Worm (Caenorhabditis elegans) whole organism, late embryonic: ENCODE results near the gene cap-1.

Source experiments
- C38D4.7 ChIP-seq: fragments of 200-800 bp; sonication (Bioruptor generic); optimal IDR thresholded peaks from 2 replicates; lab custom pipeline; 2018; ENCODE audit warnings: mild to moderate bottlenecking, missing genetic modification characterization, moderate library complexity, missing compliant biosample characterization
- K02D7.2 ChIP-seq: sonication (generic microtip); optimal IDR thresholded peaks from 2 replicates; lab custom pipeline; 2017; ENCODE audit warnings: mild to moderate bottlenecking, missing genetic modification characterization, missing compliant biosample characterization
- K09A11.1 ChIP-seq: sonication (generic microtip); optimal IDR thresholded peaks from 2 replicates; lab custom pipeline; 2017; ENCODE audit warnings: antibody characterized with exemption, mild to moderate bottlenecking, missing genetic modification characterization, missing compliant biosample characterization; ENCODE audit not compliant: insufficient read depth
- T23F11.4 ChIP-seq: fragments of 200-800 bp; sonication (Bioruptor generic); optimal IDR thresholded peaks from 2 replicates; lab custom pipeline; 2018; ENCODE audit warnings: mild to moderate bottlenecking, missing genetic modification characterization, missing compliant biosample characterization
- Y22D7AL.16 ChIP-seq: sonication (generic microtip); optimal IDR thresholded peaks from 2 replicates; lab custom pipeline; 2016; ENCODE audit warnings: missing genetic modification characterization, missing compliant biosample characterization
- ceh-14 ChIP-seq: sonication (generic microtip); optimal IDR thresholded peaks from 2 replicates; lab custom pipeline; 2016; ENCODE audit warnings: missing genotype, missing genetic modification characterization, missing compliant biosample characterization
- ceh-18 ChIP-seq: sonication (generic microtip); optimal IDR thresholded peaks from 2 replicates; lab custom pipeline; 2016; ENCODE audit warnings: missing genetic modification characterization, missing compliant biosample characterization
- ceh-19 ChIP-seq: fragments of 200-800 bp; sonication (Bioruptor generic); optimal IDR thresholded peaks from 2 replicates; lab custom pipeline; 2018; ENCODE audit warnings: mild to moderate bottlenecking, missing genetic modification characterization, missing compliant biosample characterization
- ceh-22 ChIP-seq: sonication (generic microtip); optimal IDR thresholded peaks from 2 replicates; lab custom pipeline; 2017; ENCODE audit warnings: missing biosample characterization, missing genetic modification characterization
- ceh-34 ChIP-seq: sonication (generic microtip); optimal IDR thresholded peaks from 2 replicates; lab custom pipeline; 2016; ENCODE audit warnings: mild to moderate bottlenecking, missing genetic modification characterization, missing compliant biosample characterization
- ceh-45 ChIP-seq: fragments of 200-800 bp; sonication (Bioruptor generic); IDR thresholded peaks from 2 replicates; pipeline ENCODE4 v1.3.6; 2022; ENCODE audit warnings: missing genetic modification reagents, missing genetic modification characterization, missing compliant biosample characterization
- ceh-9 ChIP-seq: sonication (generic microtip); optimal IDR thresholded peaks from 2 replicates; lab custom pipeline; 2016; ENCODE audit warnings: mild to moderate bottlenecking, missing genetic modification characterization, inconsistent platforms, missing compliant biosample characterization
- che-1 ChIP-seq: sonication (generic microtip); optimal IDR thresholded peaks from 2 replicates; lab custom pipeline; 2016; ENCODE audit warnings: mild to moderate bottlenecking, missing genetic modification characterization, missing compliant biosample characterization
- dve-1 ChIP-seq: sonication (generic microtip); optimal IDR thresholded peaks from 2 replicates; lab custom pipeline; 2017; ENCODE audit warnings: antibody characterized with exemption, mild to moderate bottlenecking, missing genetic modification characterization, missing compliant biosample characterization
- elt-2 ChIP-seq: sonication (generic microtip); optimal IDR thresholded peaks from 2 replicates; lab custom pipeline; 2016; ENCODE audit warnings: missing genetic modification reagents, missing genetic modification characterization, missing compliant biosample characterization
- ets-4 ChIP-seq: sonication (generic microtip); optimal IDR thresholded peaks from 2 replicates; lab custom pipeline; 2016; ENCODE audit warnings: missing genetic modification characterization, missing compliant biosample characterization
- fax-1 ChIP-seq: sonication (generic microtip); optimal IDR thresholded peaks from 2 replicates; lab custom pipeline; 2016; ENCODE audit warnings: missing genotype, missing genetic modification characterization, missing compliant biosample characterization
- hlh-8 ChIP-seq: sonication (generic microtip); optimal IDR thresholded peaks from 2 replicates; lab custom pipeline; 2016; ENCODE audit warnings: missing genotype, missing genetic modification characterization, missing compliant biosample characterization
- lim-6 ChIP-seq: sonication (generic microtip); optimal IDR thresholded peaks from 2 replicates; lab custom pipeline; 2016; ENCODE audit warnings: missing genetic modification characterization, missing compliant biosample characterization
- madf-2 ChIP-seq: sonication (generic microtip); optimal IDR thresholded peaks from 2 replicates; lab custom pipeline; 2017; ENCODE audit warnings: missing genetic modification characterization, missing compliant biosample characterization
- mec-3 ChIP-seq: sonication (generic microtip); optimal IDR thresholded peaks from 2 replicates; lab custom pipeline; 2016; ENCODE audit warnings: borderline replicate concordance, missing genetic modification characterization, missing compliant biosample characterization
- nfya-1 ChIP-seq: sonication (generic microtip); optimal IDR thresholded peaks from 2 replicates; lab custom pipeline; 2017; ENCODE audit warnings: missing genetic modification characterization, mild to moderate bottlenecking, missing compliant biosample characterization, antibody characterized with exemption, moderate library complexity
- nhr-11 ChIP-seq: fragments of 150-350 bp; optimal IDR thresholded peaks from 2 replicates; lab custom pipeline; 2014; ENCODE audit warnings: missing biosample characterization, missing genetic modification characterization
- nhr-232 ChIP-seq: sonication (generic microtip); optimal IDR thresholded peaks from 2 replicates; lab custom pipeline; 2016; ENCODE audit warnings: missing genetic modification characterization, missing compliant biosample characterization
- pha-2 ChIP-seq: sonication (generic microtip); optimal IDR thresholded peaks from 2 replicates; lab custom pipeline; 2017; ENCODE audit warnings: mild to moderate bottlenecking, missing genetic modification characterization, missing compliant biosample characterization
- pqm-1 ChIP-seq: sonication (generic microtip); optimal IDR thresholded peaks from 2 replicates; lab custom pipeline; 2016; ENCODE audit warnings: missing genetic modification characterization, missing compliant biosample characterization
- ref-2 ChIP-seq: sonication (generic microtip); optimal IDR thresholded peaks from 2 replicates; lab custom pipeline; 2016; ENCODE audit warnings: missing genetic modification characterization, missing compliant biosample characterization
- rnt-1 ChIP-seq: sonication (generic microtip); optimal IDR thresholded peaks from 2 replicates; lab custom pipeline; 2016; ENCODE audit warnings: missing genetic modification characterization, missing compliant biosample characterization
- sdc-2 ChIP-seq: sonication (generic microtip); optimal IDR thresholded peaks from 2 replicates; lab custom pipeline; 2016; ENCODE audit warnings: missing genotype, missing genetic modification characterization, missing compliant biosample characterization
- tbx-2 ChIP-seq: sonication (generic microtip); optimal IDR thresholded peaks from 2 replicates; lab custom pipeline; 2016; ENCODE audit warnings: missing genetic modification characterization, missing compliant biosample characterization
- tbx-7 ChIP-seq: sonication (generic microtip); optimal IDR thresholded peaks from 2 replicates; lab custom pipeline; 2016; ENCODE audit warnings: missing genotype, missing genetic modification characterization, missing compliant biosample characterization
- ttx-3 ChIP-seq: sonication (generic microtip); optimal IDR thresholded peaks from 2 replicates; lab custom pipeline; 2016; ENCODE audit warnings: missing genetic modification reagents, missing genetic modification characterization, missing compliant biosample characterization
- unc-42 ChIP-seq: sonication (generic microtip); optimal IDR thresholded peaks from 2 replicates; lab custom pipeline; 2016; ENCODE audit warnings: missing genotype, missing genetic modification characterization, missing compliant biosample characterization
- unc-55 ChIP-seq: sonication (generic microtip); optimal IDR thresholded peaks from 2 replicates; lab custom pipeline; 2017; ENCODE audit warnings: missing biosample characterization, missing genetic modification reagents, missing genetic modification characterization
- unc-86 ChIP-seq: sonication (generic microtip); optimal IDR thresholded peaks from 2 replicates; lab custom pipeline; 2016; ENCODE audit warnings: missing genetic modification characterization, missing compliant biosample characterization
- ztf-16 ChIP-seq: sonication (generic microtip); optimal IDR thresholded peaks from 2 replicates; lab custom pipeline; 2017; ENCODE audit warnings: missing genetic modification characterization, missing compliant biosample characterization

cap-1 gene

DNA sequence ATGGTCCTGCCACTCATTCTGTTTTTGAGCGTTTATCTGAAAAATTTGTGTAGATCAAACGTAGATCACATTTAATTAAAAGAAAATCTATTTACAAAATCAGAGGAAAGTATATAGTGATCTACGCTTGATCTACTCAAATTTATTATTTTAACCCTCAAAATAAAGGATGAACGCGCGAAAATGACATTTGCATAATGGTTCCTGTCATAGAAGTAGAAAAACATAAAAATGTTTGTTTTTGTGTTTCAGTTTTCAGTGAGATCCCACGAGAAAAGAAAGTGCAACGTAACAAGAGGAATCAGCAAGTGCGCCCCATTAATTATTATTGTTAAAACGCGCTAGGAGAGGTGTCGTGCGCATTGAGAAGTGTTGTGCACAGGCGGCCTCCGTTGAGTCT is 18.7 kb downstream of the cap-1 start:
- no peak for TF ChIP-seq tbx-7 (tag; lab: Kevin White, UChicago)
- no peak for TF ChIP-seq elt-2 (tag; lab: Kevin White, UChicago)
- no peak for TF ChIP-seq Y22D7AL.16 (tag; lab: Kevin White, UChicago)
- TF ChIP-seq C38D4.7, result no peak
- TF ChIP-seq ceh-34 (tag; lab: Kevin White, UChicago), result no peak
- TF ChIP-seq rnt-1, result no peak
- no peak for TF ChIP-seq unc-42
- no peak for TF ChIP-seq lim-6 (tag; lab: Kevin White, UChicago)
- no peak for TF ChIP-seq nhr-11 (tag; lab: Kevin White, UChicago)
- TF ChIP-seq tbx-2 (tag; lab: Kevin White, UChicago), result no peak
- no peak for TF ChIP-seq T23F11.4
- TF ChIP-seq K09A11.1 (tag; lab: Kevin White, UChicago), result no peak
- no peak for TF ChIP-seq ceh-19
- TF ChIP-seq nhr-232, result no peak
- TF ChIP-seq unc-86 (tag; lab: Kevin White, UChicago), result no peak
- TF ChIP-seq ets-4, result no peak

ce11 chrIV:7208961-7209360 is 21.1 kb downstream of the cap-1 start:
- TF ChIP-seq ceh-22 (tag; lab: Kevin White, UChicago) (no peak), ceh-45 (GFP tag; lab: Robert Waterston, UW) (no peak), fax-1 (tag; lab: Kevin White, UChicago) (no peak), ceh-14 (no peak), hlh-8 (tag; lab: Kevin White, UChicago) (no peak), pqm-1 (tag; lab: Kevin White, UChicago) (no peak), madf-2 (no peak), ets-4 (no peak), ztf-16 (tag; lab: Kevin White, UChicago) (no peak), mec-3 (tag; lab: Kevin White, UChicago) (no peak), tbx-2 (tag; lab: Kevin White, UChicago) (no peak), ceh-19 (no peak), K02D7.2 (tag; lab: Kevin White, UChicago) (no peak), K09A11.1 (tag; lab: Kevin White, UChicago) (no peak), dve-1 (no peak), elt-2 (tag; lab: Kevin White, UChicago) (no peak), pha-2 (tag; lab: Kevin White, UChicago) (no peak)

ce11 chrIV:7205969-7206368 is 24.1 kb downstream of the cap-1 start, which contains the start of gene kcc-1:
kcc-1 (plus strand) TSS chrIV:7206269.
- TF ChIP-seq sdc-2 (tag; lab: Kevin White, UChicago) (no peak), unc-55 (GFP tag; lab: Kevin White, UChicago) (no peak), ttx-3 (tag; lab: Kevin White, UChicago) (no peak), tbx-7 (tag; lab: Kevin White, UChicago) (no peak)

DNA sequence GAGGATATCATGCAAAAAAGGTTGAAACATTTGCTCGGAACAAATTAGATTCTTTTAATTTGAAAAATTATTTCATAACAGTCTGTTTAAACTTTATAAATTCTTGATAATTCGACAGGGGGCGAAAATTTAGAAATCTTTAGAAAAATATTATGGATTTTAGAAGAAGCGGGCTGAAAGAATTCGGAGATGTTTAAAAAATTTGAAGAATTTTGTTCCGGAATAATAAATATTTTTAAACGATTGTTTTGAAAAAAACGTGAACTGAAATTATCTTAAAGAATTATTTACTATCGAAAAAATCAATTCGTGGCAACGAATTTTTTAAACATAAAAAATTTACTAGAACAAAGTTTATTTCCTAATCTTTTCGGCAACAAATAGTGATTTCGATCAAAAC is 26.3 kb downstream of the cap-1 start, which contains the start of gene R13A1.3:
R13A1.3 (plus strand) TSS at position 301 of the 400 bp plus-strand sequence.
- TF ChIP-seq che-1 (tag; lab: Kevin White, UChicago) (no peak), ceh-18 (tag; lab: Kevin White, UChicago) (no peak), ref-2 (tag; lab: Kevin White, UChicago) (no peak), ceh-9 (tag; lab: Kevin White, UChicago) (no peak)

DNA sequence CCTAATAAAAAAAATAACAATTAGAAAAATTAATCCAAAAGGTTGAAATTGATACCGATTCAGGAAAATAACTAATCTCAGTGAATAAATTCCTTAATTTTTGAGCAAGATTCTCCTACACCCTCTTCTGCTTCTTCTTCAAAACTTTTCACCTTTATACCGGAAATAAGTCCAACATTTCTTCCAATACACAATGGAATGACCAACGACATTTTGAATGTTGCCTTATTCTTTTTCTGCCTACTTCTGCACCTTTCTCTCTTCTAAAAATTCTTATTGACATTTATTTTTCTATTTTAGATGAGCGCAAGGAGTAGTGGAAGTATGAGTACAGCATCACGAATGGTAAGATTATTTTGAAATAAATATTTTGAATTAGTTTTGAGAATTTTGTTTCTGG is 33.2 kb downstream of the cap-1 start, which contains the start of gene unc-8:
unc-8 (plus strand) TSS at position 301 of the 400 bp plus-strand sequence.
- TF ChIP-seq T23F11.4, result no peak
- no peak for TF ChIP-seq unc-55 (GFP tag; lab: Kevin White, UChicago)
- TF ChIP-seq nfya-1 (tag; lab: Kevin White, UChicago), result no peak
- no peak for TF ChIP-seq ceh-18 (tag; lab: Kevin White, UChicago)
- no peak for TF ChIP-seq tbx-7 (tag; lab: Kevin White, UChicago)
